Fruit fly (Drosophila melanogaster): ENCODE results near the gene CG4650.
"Not testable (repeated sequence)": the region's sequence is repeated elsewhere in the genome, so short reads cannot be mapped to it uniquely, and the experiment has no call there.

CG4650 gene

DNA sequence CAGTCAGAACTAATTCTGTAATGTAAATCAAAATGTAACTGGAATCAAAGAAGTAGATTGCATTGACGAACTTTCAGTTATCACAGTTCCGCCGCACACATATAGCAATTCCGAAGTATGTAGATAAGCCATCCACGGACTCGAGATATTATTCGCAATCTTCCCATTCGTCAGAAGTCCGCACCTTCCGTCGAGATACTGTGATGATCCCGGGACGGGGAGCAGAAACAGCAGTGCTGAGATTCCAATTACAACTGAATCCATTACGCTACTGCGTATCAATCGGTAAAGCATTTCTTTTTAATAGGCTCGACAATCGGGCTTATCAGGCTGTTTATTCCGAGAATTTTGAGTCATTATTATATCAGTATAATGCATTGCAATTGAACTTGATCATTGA, at the start of gene CG4650:
TSS of gene CG4650 (minus strand) at position 269 of the 400 bp plus-strand sequence.
- TF ChIP-seq h (optimal IDR thresholded peaks at IDR 0.05) (no peak), insv (optimal IDR thresholded peaks at IDR 0.05) (no peak)

DNA sequence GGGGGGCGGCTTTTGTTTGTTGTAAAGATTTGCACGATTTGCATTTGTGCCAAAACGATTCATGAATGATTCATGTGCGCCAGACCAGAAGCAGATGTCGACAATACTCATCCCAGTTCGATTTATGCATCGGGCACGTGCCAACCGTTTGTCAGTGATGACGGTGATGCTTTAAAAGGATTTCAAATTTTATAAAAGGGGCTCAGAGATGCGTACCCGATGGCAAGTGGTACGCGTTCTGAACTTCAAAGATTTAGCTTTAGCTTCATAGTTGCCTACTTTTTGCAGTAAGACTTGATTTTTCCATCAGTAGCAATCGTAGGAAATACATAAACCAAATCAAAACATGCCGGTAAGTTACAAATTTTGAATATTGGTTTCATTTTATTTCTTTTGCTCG, 35.7 kb upstream of the CG4650 start, which contains the start of gene CG33309:
TSS of gene CG33309 (plus strand) at position 301 of the 400 bp plus-strand sequence.
- TF ChIP-seq ttk (optimal IDR thresholded peaks at IDR 0.05) (no peak), psq (optimal IDR thresholded peaks at IDR 0.05) (no peak)

DNA sequence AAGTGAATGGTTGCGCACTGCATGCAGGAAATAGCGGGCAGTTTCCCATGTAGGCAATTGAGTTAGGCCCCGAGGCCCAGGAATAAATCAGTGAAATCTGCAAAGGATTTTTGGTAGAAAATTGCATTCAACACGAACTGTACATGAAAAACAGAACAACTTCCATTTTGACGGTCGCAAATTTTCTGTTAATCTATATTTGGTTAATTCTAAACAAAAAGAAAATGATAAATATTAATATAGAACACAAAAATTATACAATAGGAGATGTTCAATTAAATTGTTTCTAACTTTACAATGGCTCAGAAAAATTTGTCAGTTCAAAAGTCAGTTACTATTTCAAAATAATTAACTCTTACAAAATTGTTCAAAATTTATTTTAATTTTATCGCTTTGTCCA, 27.3 kb upstream of the CG4650 start, which contains the start of gene CG33308:
TSS of gene CG33308 (plus strand) at position 301 of the 400 bp plus-strand sequence.
- TF ChIP-seq insv (optimal IDR thresholded peaks at IDR 0.05) (no peak), psq (optimal IDR thresholded peaks at IDR 0.05) (no peak), Sin3A (optimal IDR thresholded peaks at IDR 0.05) (no peak), h (optimal IDR thresholded peaks at IDR 0.05) (no peak), ttk (optimal IDR thresholded peaks at IDR 0.05) (no peak), Myc (optimal IDR thresholded peaks at IDR 0.05) (no peak)

DNA sequence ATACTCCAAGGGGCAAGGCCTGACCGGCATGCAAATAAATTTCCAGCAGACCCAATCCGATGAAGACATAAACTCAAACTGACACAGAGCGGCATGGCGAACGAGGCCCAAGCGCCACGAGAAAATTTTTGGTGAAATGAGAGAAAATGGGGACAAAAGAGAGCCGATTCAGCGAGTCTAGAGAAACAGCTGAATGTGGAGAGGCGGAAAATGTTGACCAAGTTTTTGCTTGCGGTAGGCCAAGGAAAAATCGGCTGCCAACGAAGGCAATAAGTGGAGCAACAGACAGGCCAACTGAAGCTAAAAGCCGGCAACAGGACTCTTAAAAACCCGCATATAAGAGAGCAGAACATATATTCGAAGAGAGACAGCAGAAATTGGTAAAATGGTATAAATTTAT, 22.8 kb upstream of the CG4650 start:
- TF ChIP-seq Myc (optimal IDR thresholded peaks at IDR 0.05) (no peak), h (optimal IDR thresholded peaks at IDR 0.05) (no peak), insv (optimal IDR thresholded peaks at IDR 0.05) (no peak), Sin3A (optimal IDR thresholded peaks at IDR 0.05) (no peak), ttk (optimal IDR thresholded peaks at IDR 0.05) (no peak), psq (optimal IDR thresholded peaks at IDR 0.05) (no peak)

DNA sequence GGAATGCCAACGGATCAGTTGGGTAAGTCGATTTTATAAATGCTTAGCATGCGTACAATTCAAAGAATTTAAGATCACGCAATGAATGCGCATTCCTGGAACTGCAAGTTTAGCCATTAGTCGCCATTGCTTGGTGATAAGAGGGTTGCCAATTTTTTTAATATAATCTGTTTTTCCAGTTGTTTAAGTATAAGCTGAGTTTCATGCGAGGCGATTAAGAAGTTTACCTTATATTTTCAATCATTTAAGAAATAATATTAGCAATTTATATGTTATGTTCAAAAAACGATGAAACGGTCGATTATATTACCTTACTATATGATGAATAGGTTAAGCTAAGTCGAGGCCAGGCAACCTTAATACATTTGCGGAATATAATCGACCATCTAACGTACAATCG, 21.8 kb upstream of the CG4650 start, which contains the start of gene CG18420:
TSS of gene CG18420 (minus strand) at position 101 of the 400 bp plus-strand sequence.
- TF ChIP-seq psq (optimal IDR thresholded peaks at IDR 0.05) (no peak), Myc (optimal IDR thresholded peaks at IDR 0.05) (no peak), h (optimal IDR thresholded peaks at IDR 0.05) (no peak), ttk (optimal IDR thresholded peaks at IDR 0.05) (no peak), insv (optimal IDR thresholded peaks at IDR 0.05) (no peak), Sin3A (optimal IDR thresholded peaks at IDR 0.05) (no peak)

DNA sequence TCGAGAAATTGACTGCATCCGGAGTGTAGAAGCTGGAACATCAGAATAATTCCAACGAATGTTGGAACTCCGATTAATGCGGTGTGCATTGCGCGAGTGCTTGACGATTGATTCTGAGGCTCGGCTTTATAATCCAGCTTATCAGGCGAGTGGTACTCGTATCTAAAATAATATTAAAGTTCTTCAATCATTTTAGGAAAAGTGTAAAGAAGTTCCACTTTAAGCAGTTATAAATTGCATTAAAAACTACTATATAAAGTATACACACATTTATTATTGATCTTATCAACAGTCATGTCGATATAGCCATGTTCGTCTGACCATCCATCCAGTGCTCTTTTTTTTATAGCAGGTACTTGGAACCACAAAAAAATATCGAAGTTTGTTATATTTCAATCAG, 9.7 kb upstream of the CG4650 start, which contains the start of gene CG18636:
TSS of gene CG18636 (minus strand) at position 101 of the 400 bp plus-strand sequence.
- TF ChIP-seq ttk (optimal IDR thresholded peaks at IDR 0.05) (no peak), insv (optimal IDR thresholded peaks at IDR 0.05) (no peak), psq (optimal IDR thresholded peaks at IDR 0.05) (no peak)

DNA sequence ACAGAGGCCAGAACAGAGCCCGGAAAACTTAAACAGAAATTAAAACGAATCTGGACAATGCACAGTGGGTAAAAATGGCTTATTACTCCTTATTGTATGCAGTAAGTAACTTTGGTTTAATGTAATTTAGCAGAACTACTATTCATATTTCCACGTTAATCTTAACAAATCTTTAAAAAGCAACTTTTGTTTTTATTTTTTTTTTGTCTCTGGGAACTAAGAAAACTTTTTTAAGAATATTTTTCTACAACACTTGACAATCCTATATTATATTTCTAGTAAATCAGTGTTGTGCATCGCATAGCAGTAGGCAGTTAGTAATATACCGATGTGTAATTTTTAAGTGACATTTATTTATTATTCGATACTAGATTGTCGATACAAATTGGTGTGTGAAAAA, 9.2 kb downstream of the CG4650 start, which contains the start of gene CG4701:
TSS of gene CG4701 (plus strand) at position 301 of the 400 bp plus-strand sequence.
- TF ChIP-seq insv (optimal IDR thresholded peaks at IDR 0.05) (no peak), psq (optimal IDR thresholded peaks at IDR 0.05) (no peak), Myc (optimal IDR thresholded peaks at IDR 0.05) (no peak), Sin3A (optimal IDR thresholded peaks at IDR 0.05) (no peak)

DNA sequence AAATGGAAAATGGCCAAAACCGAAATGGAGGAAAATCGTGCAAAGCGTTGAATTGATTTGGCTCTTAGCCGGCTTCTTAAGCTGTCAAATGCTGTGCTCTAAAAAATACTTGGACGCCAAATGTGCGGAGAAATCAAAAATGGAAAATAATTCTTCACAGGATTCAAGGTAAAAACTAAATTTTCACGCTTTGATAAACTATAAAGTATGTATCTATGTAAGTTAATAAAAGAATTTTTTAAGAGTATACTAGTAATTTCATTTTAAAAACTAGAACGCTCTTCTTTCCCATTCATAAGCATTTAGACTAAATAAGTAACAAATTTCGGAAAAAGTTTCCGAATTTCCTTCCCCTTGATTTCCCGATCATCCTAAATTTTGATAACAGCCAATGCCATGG, 12.3 kb downstream of the CG4650 start, which contains the start of gene CSN1a:
TSS of gene CSN1a (plus strand) at position 301 of the 400 bp plus-strand sequence.
- TF ChIP-seq h (optimal IDR thresholded peaks at IDR 0.05), result no peak
- no peak for TF ChIP-seq psq (optimal IDR thresholded peaks at IDR 0.05)
- TF ChIP-seq Sin3A (optimal IDR thresholded peaks at IDR 0.05), result no peak

DNA sequence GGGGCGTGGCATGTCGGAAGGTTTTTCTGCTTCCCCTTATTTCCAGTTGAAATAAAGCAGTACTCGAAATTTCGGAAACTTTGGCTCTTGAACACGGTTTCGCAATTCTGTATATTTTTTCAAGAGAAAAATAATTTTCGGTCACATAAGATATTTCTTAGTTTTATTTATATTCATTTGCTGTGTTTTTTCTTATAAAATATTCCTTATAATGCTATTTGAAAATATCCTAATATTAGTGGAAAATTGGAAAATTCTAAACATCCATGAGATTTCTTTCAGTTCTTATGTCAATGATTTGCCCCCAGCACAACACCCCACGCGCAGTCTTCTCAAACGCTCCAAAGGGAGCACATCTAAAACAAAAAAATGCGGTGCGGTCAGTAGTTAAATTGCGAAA, 14.3 kb downstream of the CG4650 start, which contains the start of gene CG4691:
TSS of gene CG4691 (plus strand) at position 301 of the 400 bp plus-strand sequence.
- no peak for TF ChIP-seq psq (optimal IDR thresholded peaks at IDR 0.05)
- TF ChIP-seq ttk (optimal IDR thresholded peaks at IDR 0.05), result no peak
- TF ChIP-seq insv (optimal IDR thresholded peaks at IDR 0.05), result no peak
- no peak for TF ChIP-seq h (optimal IDR thresholded peaks at IDR 0.05)
- no peak for TF ChIP-seq Sin3A (optimal IDR thresholded peaks at IDR 0.05)
- no peak for TF ChIP-seq Myc (optimal IDR thresholded peaks at IDR 0.05)

DNA sequence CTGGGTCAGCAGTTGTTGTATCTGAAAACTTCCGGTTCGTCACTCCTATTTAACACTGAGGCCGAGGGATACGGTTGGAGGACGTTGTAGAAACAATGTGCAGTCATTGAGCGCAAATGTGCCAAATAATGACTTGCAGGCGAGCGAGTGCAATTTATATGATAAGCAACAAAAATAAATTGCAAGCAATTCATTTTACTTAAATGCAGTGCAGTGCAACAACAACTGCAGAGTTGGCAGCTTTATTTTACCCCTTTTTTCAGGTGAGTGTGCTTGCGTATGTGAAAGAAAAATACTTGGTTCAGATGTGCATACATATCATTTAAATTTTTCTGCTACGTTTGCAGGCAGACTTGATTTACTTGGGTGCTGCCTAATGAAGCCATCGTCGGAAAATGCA, 28.7 kb downstream of the CG4650 start:
- TF ChIP-seq ttk (optimal IDR thresholded peaks at IDR 0.05), result no peak
- no peak for TF ChIP-seq insv (optimal IDR thresholded peaks at IDR 0.05)
- TF ChIP-seq Sin3A (optimal IDR thresholded peaks at IDR 0.05), result no peak
- TF ChIP-seq Myc (optimal IDR thresholded peaks at IDR 0.05), result no peak
- TF ChIP-seq h (optimal IDR thresholded peaks at IDR 0.05), result no peak
- TF ChIP-seq psq (optimal IDR thresholded peaks at IDR 0.05), result no peak

DNA sequence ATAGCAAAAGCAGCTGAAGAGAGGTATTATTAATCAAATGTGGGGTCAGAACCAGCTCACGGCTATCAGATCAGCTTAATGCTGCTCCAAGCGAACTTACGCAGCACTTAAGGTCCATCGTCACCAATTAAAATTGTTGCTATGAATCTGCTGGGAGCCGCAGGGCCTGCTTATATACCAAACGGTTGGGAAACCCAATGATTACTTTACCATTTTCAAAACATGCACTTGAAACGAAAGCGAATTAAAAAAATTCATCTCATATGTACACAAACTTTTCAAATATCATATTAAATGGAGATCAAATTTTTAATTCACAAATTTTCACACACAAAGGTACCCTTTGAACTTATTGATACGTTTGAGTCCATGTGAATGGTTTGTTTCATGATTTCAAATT, 29.7 kb downstream of the CG4650 start, which contains the start of gene CG42587:
TSS of gene CG42587 (minus strand) at position 143 of the 400 bp plus-strand sequence.
- TF ChIP-seq psq (optimal IDR thresholded peaks at IDR 0.05) (no peak), ttk (optimal IDR thresholded peaks at IDR 0.05) (no peak), h (optimal IDR thresholded peaks at IDR 0.05) (no peak), insv (optimal IDR thresholded peaks at IDR 0.05) (no peak), Sin3A (optimal IDR thresholded peaks at IDR 0.05) (no peak), Myc (optimal IDR thresholded peaks at IDR 0.05) (no peak)

DNA sequence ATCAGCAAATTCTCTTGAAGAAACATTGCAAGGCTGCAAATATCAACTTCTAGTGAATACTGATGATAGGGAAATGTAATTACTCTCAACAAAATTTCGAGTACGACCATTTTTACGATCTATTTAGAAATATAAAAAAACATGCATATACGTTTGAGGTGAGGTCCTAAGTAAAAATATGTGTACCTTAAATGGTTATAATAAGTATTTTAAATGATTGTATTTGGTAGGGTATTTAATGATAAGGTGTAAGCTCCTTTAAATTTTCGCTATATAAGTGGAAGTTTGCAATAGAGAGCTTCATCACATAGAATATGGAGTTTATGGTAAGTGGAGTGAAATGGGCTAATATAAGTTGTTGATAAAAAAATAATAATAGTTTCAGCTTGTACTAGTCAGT, 30.7 kb downstream of the CG4650 start, which contains the start of gene CG42681:
TSS of gene CG42681 (plus strand) at position 301 of the 400 bp plus-strand sequence.
- TF ChIP-seq Sin3A (optimal IDR thresholded peaks at IDR 0.05), result no peak

DNA sequence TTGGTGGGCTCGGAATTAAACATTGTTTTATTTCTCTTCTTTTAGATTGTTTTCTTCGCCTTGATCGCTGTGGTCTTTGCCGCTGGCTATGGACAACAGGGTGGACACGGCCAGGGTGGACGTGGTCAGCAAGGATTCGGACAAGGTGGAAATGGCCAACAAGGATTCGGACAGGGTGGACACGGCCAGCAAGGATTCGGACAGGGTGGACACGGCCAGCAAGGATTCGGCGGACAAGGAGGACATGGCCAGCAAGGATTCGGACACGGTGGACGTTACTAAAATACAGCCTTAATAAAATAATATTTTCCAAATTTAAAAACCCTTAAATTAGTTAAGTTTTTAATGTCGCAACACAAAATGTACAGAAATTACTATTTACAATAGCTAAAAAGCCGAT, 31.4 kb downstream of the CG4650 start:
- no peak for TF ChIP-seq psq (optimal IDR thresholded peaks at IDR 0.05)
- no peak for TF ChIP-seq Myc (optimal IDR thresholded peaks at IDR 0.05)
- TF ChIP-seq h (optimal IDR thresholded peaks at IDR 0.05), result no peak

DNA sequence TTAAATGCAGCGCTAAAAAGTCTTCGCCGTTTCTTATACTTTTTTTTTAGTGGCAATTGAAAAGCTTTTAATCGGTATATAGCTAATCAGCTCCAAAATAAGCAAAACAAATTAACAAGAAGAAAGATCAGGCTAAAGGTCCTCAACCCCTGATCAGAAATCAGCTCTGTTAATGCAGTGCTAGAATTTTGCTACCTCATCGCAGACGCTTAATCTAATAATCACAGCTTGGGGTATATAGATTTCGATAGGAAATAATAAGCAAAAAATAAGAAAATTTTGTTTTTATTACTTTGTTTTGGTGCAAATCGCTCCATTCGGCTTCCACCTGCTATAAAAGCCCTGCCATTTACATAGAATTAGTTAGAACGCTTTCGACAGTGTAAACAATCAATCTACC, 31.9 kb downstream of the CG4650 start, which contains the start of gene CG34166:
TSS of gene CG34166 (plus strand) at position 301 of the 400 bp plus-strand sequence.
- TF ChIP-seq ttk, Sin3A, Myc (optimal IDR thresholded peaks at IDR 0.05): not testable (repeated sequence)
